Fruit fly (Drosophila melanogaster) S2 (cell line): ENCODE results near the gene srl.

Source experiments
- CG8478 ChIP-seq: fragments of >200 bp; optimal IDR thresholded peaks from 2 replicates; lab custom pipeline; 2018
- CTCF ChIP-seq, 2 experiments: fragments of >200 bp; optimal IDR thresholded peaks; 2 replicates each; lab custom pipeline; 2018

DNA sequence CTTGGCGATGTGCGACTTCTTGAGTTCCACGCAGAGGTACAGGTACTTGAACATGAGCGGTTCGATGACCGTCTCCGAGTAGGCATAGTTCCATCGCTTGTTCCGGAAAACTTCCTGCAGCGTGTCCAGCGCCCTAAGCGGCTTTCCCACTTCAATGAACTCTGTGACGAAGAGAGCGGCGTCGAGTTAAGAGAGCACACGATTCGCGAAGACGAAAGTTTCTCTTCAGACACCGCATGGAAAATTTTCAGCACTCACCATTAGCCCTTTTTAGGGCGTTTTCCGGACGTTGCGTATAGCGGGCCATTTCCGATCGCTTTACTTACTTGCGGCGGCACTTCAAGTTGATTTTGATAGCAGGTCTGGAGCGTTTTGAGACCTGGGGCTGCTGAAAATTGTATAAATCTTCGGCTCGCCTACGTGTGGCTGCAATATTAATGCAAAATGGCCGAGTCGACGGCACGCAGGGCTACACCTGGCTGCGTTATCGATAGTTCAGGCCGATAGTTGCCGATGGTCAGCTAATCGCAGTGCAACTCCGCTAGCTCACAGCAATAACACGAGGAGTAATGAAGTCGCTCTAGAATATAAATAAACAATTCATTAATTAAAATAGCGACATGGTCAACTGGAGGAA lies 4.4 kb upstream of the srl start, which contains the start of the genes eIF3a and CG1074:
- TF ChIP-seq CTCF (optimal IDR thresholded peaks at IDR 0.05; lab: Kevin White, UChicago), result peak in 1 of 2 experiments; percentile 45
- no peak for TF ChIP-seq CG8478
